Worm (Caenorhabditis elegans): Measurements from ENCODE around the gene fbxl-4.

Gene fbxl-4

ce11 chrX:6597089-6597488 is 8.5 kb downstream of the fbxl-4 start, which contains the start of gene ttr-6:
Gene ttr-6 (minus strand): TSS chrX:6597121.
- no peak for TF ChIP-seq ceh-13 (GFP tag; optimal IDR thresholded peaks at IDR 0.05)
- no peak for TF ChIP-seq hmbx-1 (tag; optimal IDR thresholded peaks at IDR 0.05)
- TF ChIP-seq pes-1 (GFP tag; IDR thresholded peaks at IDR 0.05): no peak
- TF ChIP-seq B0310.2 (tag; optimal IDR thresholded peaks at IDR 0.05): no peak
- no peak for TF ChIP-seq scrt-1 (GFP tag; IDR thresholded peaks at IDR 0.05)
- no peak for TF ChIP-seq hmg-4 (GFP tag; optimal IDR thresholded peaks at IDR 0.05)
- TF ChIP-seq tra-4 (tag; optimal IDR thresholded peaks at IDR 0.05): no peak
- no peak for TF ChIP-seq ceh-36 (tag; optimal IDR thresholded peaks at IDR 0.05)
- no peak for TF ChIP-seq flt-1 (GFP tag; IDR thresholded peaks at IDR 0.05)
- TF ChIP-seq sea-1 (GFP tag; conservative IDR thresholded peaks at IDR 0.05): no peak
- no peak for TF ChIP-seq F13C5.2 (tag; optimal IDR thresholded peaks at IDR 0.05)
- no peak for TF ChIP-seq tbx-37 (GFP tag; conservative IDR thresholded peaks at IDR 0.05)

ce11 chrX:6598732-6599131 is 10.1 kb downstream of the fbxl-4 start, which contains the start of gene hic-1:
Gene hic-1 (minus strand): TSS chrX:6598832.
- TF ChIP-seq hmg-4 (GFP tag; optimal IDR thresholded peaks at IDR 0.05): no peak
- TF ChIP-seq scrt-1 (GFP tag; IDR thresholded peaks at IDR 0.05): no peak
- TF ChIP-seq sea-1 (GFP tag; conservative IDR thresholded peaks at IDR 0.05): no peak
- TF ChIP-seq ceh-13 (GFP tag; optimal IDR thresholded peaks at IDR 0.05): no peak
- TF ChIP-seq ama-1 (optimal IDR thresholded peaks at IDR 0.05): no peak
- TF ChIP-seq pes-1 (GFP tag; IDR thresholded peaks at IDR 0.05): no peak
- no peak for TF ChIP-seq hmbx-1 (tag; optimal IDR thresholded peaks at IDR 0.05)
- TF ChIP-seq F13C5.2 (tag; optimal IDR thresholded peaks at IDR 0.05): no peak
- TF ChIP-seq ceh-36 (tag; optimal IDR thresholded peaks at IDR 0.05): no peak
- TF ChIP-seq B0310.2 (tag; optimal IDR thresholded peaks at IDR 0.05): no peak
- no peak for TF ChIP-seq hnd-1 (tag; optimal IDR thresholded peaks at IDR 0.05)
- TF ChIP-seq aly-1 (tag; optimal IDR thresholded peaks at IDR 0.05): no peak
- TF ChIP-seq ets-7 (tag; optimal IDR thresholded peaks at IDR 0.05): no peak
- TF ChIP-seq tbx-37 (GFP tag; conservative IDR thresholded peaks at IDR 0.05): no peak
- TF ChIP-seq tra-4 (tag; optimal IDR thresholded peaks at IDR 0.05): no peak
- TF ChIP-seq flt-1 (GFP tag; IDR thresholded peaks at IDR 0.05): no peak
- TF ChIP-seq tbx-11 (GFP tag; IDR thresholded peaks at IDR 0.05): no peak

ce11 chrX:6601967-6602366 is 13.4 kb downstream of the fbxl-4 start:
- TF ChIP-seq tbx-11 (GFP tag; IDR thresholded peaks at IDR 0.05): no peak
- TF ChIP-seq tbx-37 (GFP tag; conservative IDR thresholded peaks at IDR 0.05): no peak
- TF ChIP-seq F13C5.2 (tag; optimal IDR thresholded peaks at IDR 0.05): no peak
- TF ChIP-seq ets-7 (tag; optimal IDR thresholded peaks at IDR 0.05): no peak
- TF ChIP-seq scrt-1 (GFP tag; IDR thresholded peaks at IDR 0.05): no peak
- TF ChIP-seq tra-4 (tag; optimal IDR thresholded peaks at IDR 0.05): no peak
- no peak for TF ChIP-seq flt-1 (GFP tag; IDR thresholded peaks at IDR 0.05)
- TF ChIP-seq aly-1 (tag; optimal IDR thresholded peaks at IDR 0.05): no peak
- TF ChIP-seq hnd-1 (tag; optimal IDR thresholded peaks at IDR 0.05): no peak
- TF ChIP-seq ceh-36 (tag; optimal IDR thresholded peaks at IDR 0.05): no peak

ce11 chrX:6603098-6603497 is 14.5 kb downstream of the fbxl-4 start, which contains the start of gene F23G4.1:
Gene F23G4.1 (minus strand): TSS chrX:6603198.
- TF ChIP-seq F13C5.2 (tag; optimal IDR thresholded peaks at IDR 0.05) (no peak), ceh-13 (GFP tag; optimal IDR thresholded peaks at IDR 0.05) (no peak), ets-7 (tag; optimal IDR thresholded peaks at IDR 0.05) (no peak), flt-1 (GFP tag; IDR thresholded peaks at IDR 0.05) (no peak), pes-1 (GFP tag; IDR thresholded peaks at IDR 0.05) (no peak), sea-1 (GFP tag; conservative IDR thresholded peaks at IDR 0.05) (no peak), ama-1 (optimal IDR thresholded peaks at IDR 0.05) (no peak), tbx-37 (GFP tag; conservative IDR thresholded peaks at IDR 0.05) (no peak)

- TF ChIP-seq ets-7 (tag; optimal IDR thresholded peaks at IDR 0.05) (no peak), flt-1 (GFP tag; IDR thresholded peaks at IDR 0.05) (no peak), aly-1 (tag; optimal IDR thresholded peaks at IDR 0.05) (no peak), F13C5.2 (tag; optimal IDR thresholded peaks at IDR 0.05) (no peak)
These were observed 18.4 kb downstream of the fbxl-4 start, which contains the start of gene cpr-6 for ce11 chrX:6606991-6607390. Gene cpr-6 (plus strand): TSS chrX:6607207.

ce11 chrX:6607599-6607998 is 19.0 kb downstream of the fbxl-4 start:
- TF ChIP-seq tbx-11 (GFP tag; IDR thresholded peaks at IDR 0.05): no peak
- no peak for TF ChIP-seq scrt-1 (GFP tag; IDR thresholded peaks at IDR 0.05)
- no peak for TF ChIP-seq hmbx-1 (tag; optimal IDR thresholded peaks at IDR 0.05)
- TF ChIP-seq tbx-37 (GFP tag; conservative IDR thresholded peaks at IDR 0.05): no peak
- no peak for TF ChIP-seq tra-4 (tag; optimal IDR thresholded peaks at IDR 0.05)
- TF ChIP-seq B0310.2 (tag; optimal IDR thresholded peaks at IDR 0.05): no peak
- TF ChIP-seq pes-1 (GFP tag; IDR thresholded peaks at IDR 0.05): no peak
- no peak for TF ChIP-seq F13C5.2 (tag; optimal IDR thresholded peaks at IDR 0.05)
- no peak for TF ChIP-seq hnd-1 (tag; optimal IDR thresholded peaks at IDR 0.05)
- TF ChIP-seq ama-1 (optimal IDR thresholded peaks at IDR 0.05): no peak
- no peak for TF ChIP-seq ets-7 (tag; optimal IDR thresholded peaks at IDR 0.05)
- no peak for TF ChIP-seq flt-1 (GFP tag; IDR thresholded peaks at IDR 0.05)

ce11 chrX:6609251-6609650 is 20.7 kb downstream of the fbxl-4 start:
- TF ChIP-seq hmg-4 (GFP tag; optimal IDR thresholded peaks at IDR 0.05): no peak
- TF ChIP-seq tbx-11 (GFP tag; IDR thresholded peaks at IDR 0.05): no peak
- TF ChIP-seq pes-1 (GFP tag; IDR thresholded peaks at IDR 0.05): no peak
- TF ChIP-seq flt-1 (GFP tag; IDR thresholded peaks at IDR 0.05): no peak
- TF ChIP-seq tra-4 (tag; optimal IDR thresholded peaks at IDR 0.05): no peak
- no peak for TF ChIP-seq aly-1 (tag; optimal IDR thresholded peaks at IDR 0.05)
- no peak for TF ChIP-seq B0310.2 (tag; optimal IDR thresholded peaks at IDR 0.05)
- TF ChIP-seq ama-1 (optimal IDR thresholded peaks at IDR 0.05): no peak
- TF ChIP-seq ets-7 (tag; optimal IDR thresholded peaks at IDR 0.05): no peak
- TF ChIP-seq hmbx-1 (tag; optimal IDR thresholded peaks at IDR 0.05): no peak
- TF ChIP-seq ceh-36 (tag; optimal IDR thresholded peaks at IDR 0.05): no peak
- no peak for TF ChIP-seq tbx-37 (GFP tag; conservative IDR thresholded peaks at IDR 0.05)
- TF ChIP-seq F13C5.2 (tag; optimal IDR thresholded peaks at IDR 0.05): no peak
- no peak for TF ChIP-seq sea-1 (GFP tag; conservative IDR thresholded peaks at IDR 0.05)
- TF ChIP-seq hnd-1 (tag; optimal IDR thresholded peaks at IDR 0.05): no peak
- TF ChIP-seq scrt-1 (GFP tag; IDR thresholded peaks at IDR 0.05): no peak
- TF ChIP-seq ceh-13 (GFP tag; optimal IDR thresholded peaks at IDR 0.05): no peak

ce11 chrX:6609717-6610116 is 21.1 kb downstream of the fbxl-4 start, which contains the start of gene C25B8.8:
Gene C25B8.8 (plus strand): TSS chrX:6610017.
- no peak for TF ChIP-seq scrt-1 (GFP tag; IDR thresholded peaks at IDR 0.05)

All from whole organism, early embryonic.